Fruit fly (Drosophila melanogaster) whole organism, pupa: Measurements from ENCODE around the gene CG43390.
A peak's percentile ranks its signal among the peaks of the same experiment; 100 is the strongest.

ENCODE experiments used
- CG10348 ChIP-seq: fragments of 200-800 bp; sonication (Bioruptor generic); IDR thresholded peaks from 2 replicates; pipeline ENCODE4 v1.3.6; 2022; ENCODE audit warnings: missing biosample characterization, missing genetic modification characterization
- CG12605 ChIP-seq: fragments of 200-800 bp; sonication (Bioruptor generic); IDR thresholded peaks from 2 replicates; pipeline ENCODE4 v1.3.6; 2022; ENCODE audit warnings: missing biosample characterization, missing genetic modification characterization
- CG13204 ChIP-seq: fragments of 200-800 bp; sonication (Bioruptor generic); optimal IDR thresholded peaks from 2 replicates; lab custom pipeline; 2018; ENCODE audit warnings: missing biosample characterization, mild to moderate bottlenecking, missing genetic modification characterization, moderate library complexity
- CG14655 ChIP-seq: fragments of 200-800 bp; sonication (Bioruptor generic); optimal IDR thresholded peaks from 3 replicates; lab custom pipeline; 2017; ENCODE audit warnings: mild to moderate bottlenecking, missing biosample characterization, missing genetic modification reagents, missing genetic modification characterization
- CG15710 ChIP-seq: fragments of 200-800 bp; sonication (Bioruptor generic); optimal IDR thresholded peaks from 2 replicates; lab custom pipeline; 2018; ENCODE audit warnings: missing biosample characterization, mild to moderate bottlenecking, missing genetic modification characterization, moderate library complexity
- CG17806 ChIP-seq: fragments of 200-800 bp; sonication (Bioruptor generic); optimal IDR thresholded peaks from 2 replicates; lab custom pipeline; 2018; ENCODE audit warnings: missing biosample characterization, mild to moderate bottlenecking, missing genetic modification characterization, moderate library complexity
- CG32121 ChIP-seq: fragments of 200-800 bp; sonication (Bioruptor generic); IDR thresholded peaks from 2 replicates; pipeline ENCODE4 v1.3.6; 2022; ENCODE audit warnings: missing biosample characterization, missing genetic modification characterization
- CG34367 ChIP-seq: fragments of 200-800 bp; sonication (Bioruptor generic); optimal IDR thresholded peaks from 2 replicates; lab custom pipeline; 2018; ENCODE audit warnings: missing biosample characterization, mild to moderate bottlenecking, missing genetic modification characterization
- CG4496 ChIP-seq: fragments of 200-800 bp; sonication (Bioruptor generic); IDR thresholded peaks from 3 replicates; pipeline ENCODE4 v1.3.6; 2022; ENCODE audit warnings: missing biosample characterization, missing genetic modification characterization
- CG8159 ChIP-seq: fragments of 200-800 bp; sonication (Bioruptor generic); optimal IDR thresholded peaks from 3 replicates; lab custom pipeline; 2018; ENCODE audit warnings: missing biosample characterization, mild to moderate bottlenecking, missing genetic modification characterization, moderate library complexity
- CG8301 ChIP-seq: fragments of 200-800 bp; sonication (Bioruptor generic); optimal IDR thresholded peaks from 2 replicates; lab custom pipeline; 2018; ENCODE audit warnings: missing biosample characterization, mild to moderate bottlenecking, missing genetic modification characterization
- CG9948 ChIP-seq: fragments of 200-800 bp; sonication (Bioruptor generic); optimal IDR thresholded peaks from 2 replicates; lab custom pipeline; 2018; ENCODE audit warnings: missing biosample characterization, mild to moderate bottlenecking, missing genetic modification characterization, moderate library complexity
- D1 ChIP-seq: fragments of 200-800 bp; sonication (Bioruptor generic); optimal IDR thresholded peaks from 2 replicates; lab custom pipeline; 2018; ENCODE audit warnings: missing biosample characterization, mild to moderate bottlenecking, missing genetic modification characterization, moderate library complexity
- EcR ChIP-seq: fragments of 200-800 bp; sonication (Bioruptor generic); optimal IDR thresholded peaks from 3 replicates; lab custom pipeline; 2019; ENCODE audit warnings: missing biosample characterization, missing genetic modification characterization, mild to moderate bottlenecking, moderate library complexity, missing genetic modification reagents
- Ets98B ChIP-seq: fragments of 200-800 bp; sonication (Bioruptor generic); IDR thresholded peaks from 2 replicates; pipeline ENCODE4 v1.3.6; 2022; ENCODE audit warnings: missing biosample characterization, missing genetic modification characterization
- Pif1A ChIP-seq: fragments of 200-800 bp; sonication (Bioruptor generic); optimal IDR thresholded peaks from 3 replicates; lab custom pipeline; 2016; ENCODE audit warnings: missing biosample characterization, missing genetic modification characterization
- Pif1B ChIP-seq: fragments of 200-800 bp; sonication (Bioruptor generic); optimal IDR thresholded peaks from 3 replicates; lab custom pipeline; 2016; ENCODE audit warnings: missing biosample characterization, missing genetic modification characterization
- Snoo ChIP-seq: fragments of 200-800 bp; sonication (Bioruptor generic); optimal IDR thresholded peaks from 3 replicates; lab custom pipeline; 2017; ENCODE audit warnings: missing biosample characterization, mild to moderate bottlenecking, missing genetic modification characterization, inconsistent platforms
- fd96Ca ChIP-seq: fragments of 200-800 bp; sonication (Bioruptor generic); IDR thresholded peaks from 3 replicates; pipeline ENCODE4 v1.3.6; 2022; ENCODE audit warnings: missing biosample characterization, missing genetic modification characterization
- gl ChIP-seq: fragments of 200-800 bp; sonication (Bioruptor generic); optimal IDR thresholded peaks from 2 replicates; lab custom pipeline; 2018; ENCODE audit warnings: missing biosample characterization, mild to moderate bottlenecking, missing genetic modification characterization
- rn ChIP-seq: fragments of 200-800 bp; sonication (Bioruptor generic); IDR thresholded peaks from 2 replicates; pipeline ENCODE4 v1.3.6; 2022; ENCODE audit warnings: missing biosample characterization, missing genetic modification characterization

CG43390 gene

dm6 chr3L:11552996-11553671 is 26.6 kb downstream of the CG43390 start:
- TF ChIP-seq CG8159 (tag; lab: Kevin White, UChicago) = peak; percentile 32
- peak; percentile 44 for TF ChIP-seq CG8301 (tag; lab: Kevin White, UChicago)
- peak; percentile 21 for TF ChIP-seq Pif1A
- peak; percentile 42 for TF ChIP-seq Snoo (tag; lab: Kevin White, UChicago)
- TF ChIP-seq CG12605 (GFP tag; lab: Robert Waterston, UW) = peak; percentile 95
- peak; percentile 22 for TF ChIP-seq CG9948 (tag; lab: Kevin White, UChicago)
- peak; percentile 83 for TF ChIP-seq Ets98B
- peak; percentile 79 for TF ChIP-seq fd96Ca
- TF ChIP-seq CG34367 (tag; lab: Kevin White, UChicago) = peak; percentile 65
- TF ChIP-seq CG32121 (GFP tag; lab: Robert Waterston, UW) = peak; percentile 79
- peak; percentile 45 for TF ChIP-seq CG17806 (tag; lab: Kevin White, UChicago)
- TF ChIP-seq CG13204 (GFP tag; lab: Kevin White, UChicago) = peak; percentile 94
- peak; percentile 81 for TF ChIP-seq EcR (GFP tag; lab: Kevin White, UChicago)
- peak; percentile 86 for TF ChIP-seq gl (tag; lab: Kevin White, UChicago)
- peak; percentile 65 for TF ChIP-seq CG14655 (GFP tag; lab: Kevin White, UChicago)
- TF ChIP-seq Pif1B (GFP tag; lab: Kevin White, UChicago) = peak; percentile 57
- TF ChIP-seq D1 (tag; lab: Kevin White, UChicago) = no peak
- peak; percentile 61 for TF ChIP-seq CG15710
- no peak for TF ChIP-seq CG10348
- no peak for TF ChIP-seq rn (GFP tag; lab: Robert Waterston, UW)
- TF ChIP-seq CG4496 (GFP tag; lab: Robert Waterston, UW) = peak; percentile 69; the same call in 2 of the 3 replicates

- TF ChIP-seq CG17806 (tag; lab: Kevin White, UChicago) = peak; percentile 55
- peak; percentile 29 for TF ChIP-seq Pif1B (GFP tag; lab: Kevin White, UChicago)
- TF ChIP-seq fd96Ca = peak; percentile 11; the same call in 1 of the 3 replicates
- TF ChIP-seq Snoo (tag; lab: Kevin White, UChicago) = peak; percentile 24
- TF ChIP-seq EcR (GFP tag; lab: Kevin White, UChicago) = no peak
- peak; percentile 58 for TF ChIP-seq CG8301 (tag; lab: Kevin White, UChicago)
- no peak for TF ChIP-seq D1 (tag; lab: Kevin White, UChicago)
- peak; percentile 75 for TF ChIP-seq CG8159 (tag; lab: Kevin White, UChicago)
- no peak for TF ChIP-seq gl (tag; lab: Kevin White, UChicago)
- peak; percentile 52 for TF ChIP-seq Ets98B
- peak; percentile 66 for TF ChIP-seq CG15710
- TF ChIP-seq CG4496 (GFP tag; lab: Robert Waterston, UW) = peak; percentile 65; the same call in 1 of the 3 replicates
- TF ChIP-seq Pif1A = peak; percentile 55
- TF ChIP-seq CG34367 (tag; lab: Kevin White, UChicago) = peak; percentile 19
- TF ChIP-seq CG13204 (GFP tag; lab: Kevin White, UChicago) = no peak
- TF ChIP-seq CG12605 (GFP tag; lab: Robert Waterston, UW) = no peak; the same call in 1 of the 2 replicates
- peak; percentile 52; the same call in 1 of the 2 replicates for TF ChIP-seq rn (GFP tag; lab: Robert Waterston, UW)
- TF ChIP-seq CG9948 (tag; lab: Kevin White, UChicago) = peak; percentile 54
- no peak for TF ChIP-seq CG10348
- peak; percentile 60 for TF ChIP-seq CG32121 (GFP tag; lab: Robert Waterston, UW)
- peak; percentile 76 for TF ChIP-seq CG14655 (GFP tag; lab: Kevin White, UChicago)
- TF ChIP-seq, all 21 proteins: peak for 15
Measured at dm6 chr3L:11551949-11552348, 27.8 kb downstream of the CG43390 start.

- TF ChIP-seq CG4496 (GFP tag; lab: Robert Waterston, UW) (0 out of 3 replicates have a peak, but pooled peaks have one; percentile 10), CG8159 (tag; lab: Kevin White, UChicago) (no peak), CG17806 (tag; lab: Kevin White, UChicago) (no peak), CG14655 (GFP tag; lab: Kevin White, UChicago) (peak; percentile 16), fd96Ca (no peak)
- TF ChIP-seq, all 21 proteins: peak for 2
Measured at dm6 chr3L:11550359-11551056, 29.2 kb downstream of the CG43390 start.

dm6 chr3L:11549432-11549831 is 30.3 kb downstream of the CG43390 start:
- TF ChIP-seq CG4496 (GFP tag; lab: Robert Waterston, UW) = no peak
- TF ChIP-seq fd96Ca = 0 out of 3 replicates have a peak, but pooled peaks have one; percentile 37
- no peak for TF ChIP-seq Snoo (tag; lab: Kevin White, UChicago)
- no peak for TF ChIP-seq CG17806 (tag; lab: Kevin White, UChicago)
- TF ChIP-seq EcR (GFP tag; lab: Kevin White, UChicago) = no peak
- TF ChIP-seq CG12605 (GFP tag; lab: Robert Waterston, UW) = peak; percentile 58
- TF ChIP-seq CG8159 (tag; lab: Kevin White, UChicago) = no peak
- peak; percentile 51 for TF ChIP-seq Ets98B
- no peak for TF ChIP-seq CG13204 (GFP tag; lab: Kevin White, UChicago)
- no peak for TF ChIP-seq Pif1A

dm6 chr3L:11548009-11548408 is 31.7 kb downstream of the CG43390 start:
- TF ChIP-seq CG12605 (GFP tag; lab: Robert Waterston, UW) = no peak
- TF ChIP-seq Snoo (tag; lab: Kevin White, UChicago) = no peak
- TF ChIP-seq CG4496 (GFP tag; lab: Robert Waterston, UW) = no peak
- TF ChIP-seq CG9948 (tag; lab: Kevin White, UChicago) = no peak
- no peak for TF ChIP-seq rn (GFP tag; lab: Robert Waterston, UW)
- TF ChIP-seq Ets98B = no peak
- TF ChIP-seq CG13204 (GFP tag; lab: Kevin White, UChicago) = no peak
- no peak for TF ChIP-seq CG14655 (GFP tag; lab: Kevin White, UChicago)
- no peak for TF ChIP-seq D1 (tag; lab: Kevin White, UChicago)
- no peak for TF ChIP-seq Pif1A
- TF ChIP-seq, all 21 proteins: peak for 0
